Worm (Caenorhabditis elegans): ENCODE results near the gene acbp-6.

acbp-6 gene

ce11 chrII:11954811-11955210, 18.7 kb downstream of the acbp-6 start:
- TF ChIP-seq him-1 (tag; optimal IDR thresholded peaks at IDR 0.05): no peak
- TF ChIP-seq W03F9.2 (tag; optimal IDR thresholded peaks at IDR 0.05): no peak
- TF ChIP-seq dao-5 (tag; optimal IDR thresholded peaks at IDR 0.05): no peak

- TF ChIP-seq W03F9.2 (tag; optimal IDR thresholded peaks at IDR 0.05) (no peak), dao-5 (tag; optimal IDR thresholded peaks at IDR 0.05) (no peak), him-1 (tag; optimal IDR thresholded peaks at IDR 0.05) (no peak)
These were observed 19.3 kb downstream of the acbp-6 start, which contains the start of gene W03C9.6 for ce11 chrII:11954208-11954607. TSS of gene W03C9.6 (plus strand) at chrII:11954508.

- no peak for TF ChIP-seq W03F9.2 (tag; optimal IDR thresholded peaks at IDR 0.05)
- TF ChIP-seq dao-5 (tag; optimal IDR thresholded peaks at IDR 0.05): no peak
- TF ChIP-seq him-1 (tag; optimal IDR thresholded peaks at IDR 0.05): no peak
These were observed 20.6 kb downstream of the acbp-6 start for ce11 chrII:11952963-11953362.

ce11 chrII:11948459-11948858, 25.1 kb downstream of the acbp-6 start, which contains the start of gene W03C9.8:
TSS of gene W03C9.8 (plus strand) at chrII:11948759.
- no peak for TF ChIP-seq W03F9.2 (tag; optimal IDR thresholded peaks at IDR 0.05)
- no peak for TF ChIP-seq dao-5 (tag; optimal IDR thresholded peaks at IDR 0.05)
- TF ChIP-seq him-1 (tag; optimal IDR thresholded peaks at IDR 0.05): no peak

- TF ChIP-seq W03F9.2 (tag; optimal IDR thresholded peaks at IDR 0.05) (no peak), dao-5 (tag; optimal IDR thresholded peaks at IDR 0.05) (no peak)
These were observed 37.1 kb downstream of the acbp-6 start for ce11 chrII:11936393-11936792.

ce11 chrII:11935266-11935665, 38.3 kb downstream of the acbp-6 start, which contains the start of gene lin-29:
TSS of gene lin-29 (minus strand) at chrII:11935343.
- no peak for TF ChIP-seq W03F9.2 (tag; optimal IDR thresholded peaks at IDR 0.05)
- TF ChIP-seq dao-5 (tag; optimal IDR thresholded peaks at IDR 0.05): no peak

ce11 chrII:11930132-11930531, 43.4 kb downstream of the acbp-6 start:
- TF ChIP-seq him-1 (tag; optimal IDR thresholded peaks at IDR 0.05): no peak
- no peak for TF ChIP-seq dao-5 (tag; optimal IDR thresholded peaks at IDR 0.05)
- no peak for TF ChIP-seq W03F9.2 (tag; optimal IDR thresholded peaks at IDR 0.05)

- TF ChIP-seq W03F9.2 (tag; optimal IDR thresholded peaks at IDR 0.05) (no peak), him-1 (tag; optimal IDR thresholded peaks at IDR 0.05) (no peak), dao-5 (tag; optimal IDR thresholded peaks at IDR 0.05) (no peak)
These were observed 44.8 kb downstream of the acbp-6 start for ce11 chrII:11928752-11929151.

ce11 chrII:11926501-11926900, 47.0 kb downstream of the acbp-6 start:
- TF ChIP-seq W03F9.2 (tag; optimal IDR thresholded peaks at IDR 0.05) (no peak), dao-5 (tag; optimal IDR thresholded peaks at IDR 0.05) (no peak), him-1 (tag; optimal IDR thresholded peaks at IDR 0.05) (no peak)

ce11 chrII:11925203-11925602, 48.3 kb downstream of the acbp-6 start:
- TF ChIP-seq dao-5 (tag; optimal IDR thresholded peaks at IDR 0.05): no peak
- no peak for TF ChIP-seq W03F9.2 (tag; optimal IDR thresholded peaks at IDR 0.05)
- no peak for TF ChIP-seq him-1 (tag; optimal IDR thresholded peaks at IDR 0.05)

ce11 chrII:11923620-11924298, 49.8 kb downstream of the acbp-6 start:
- TF ChIP-seq W03F9.2 (tag; optimal IDR thresholded peaks at IDR 0.05) (no peak), dao-5 (tag; optimal IDR thresholded peaks at IDR 0.05) (no peak), him-1 (tag; optimal IDR thresholded peaks at IDR 0.05) (no peak)

- no peak for TF ChIP-seq him-1 (tag; optimal IDR thresholded peaks at IDR 0.05)
- no peak for TF ChIP-seq dao-5 (tag; optimal IDR thresholded peaks at IDR 0.05)
- TF ChIP-seq W03F9.2 (tag; optimal IDR thresholded peaks at IDR 0.05): no peak
These were observed 50.6 kb downstream of the acbp-6 start for ce11 chrII:11922757-11923538.

Data from whole organism, L4/young adult.